Worm (Caenorhabditis elegans) whole organism, L3 larva: ENCODE results near the gene B0507.4.

Source experiments
- aly-2 ChIP-seq: fragments of 150-350 bp; optimal IDR thresholded peaks from 2 replicates; lab custom pipeline; 2014; ENCODE audit warnings: missing biosample characterization, missing genetic modification characterization
- ceh-16 ChIP-seq: sonication (generic microtip); optimal IDR thresholded peaks from 2 replicates; lab custom pipeline; 2017; ENCODE audit warnings: missing biosample characterization, missing genetic modification characterization
- jun-1 ChIP-seq: fragments of 150-350 bp; optimal IDR thresholded peaks from 2 replicates; lab custom pipeline; 2014; ENCODE audit warnings: missing biosample characterization, missing genetic modification reagents, missing genetic modification characterization
- mdl-1 ChIP-seq: fragments of 150-350 bp; optimal IDR thresholded peaks from 2 replicates; lab custom pipeline; 2014; ENCODE audit warnings: missing biosample characterization, missing genetic modification characterization
- nhr-77 ChIP-seq: fragments of 150-350 bp; optimal IDR thresholded peaks from 2 replicates; lab custom pipeline; 2014; ENCODE audit warnings: missing biosample characterization, missing genetic modification characterization
- unc-39 ChIP-seq: sonication (generic microtip); optimal IDR thresholded peaks from 4 replicates; lab custom pipeline; 2017; ENCODE audit warnings: missing biosample characterization, missing genetic modification characterization
- ztf-4 ChIP-seq: fragments of 150-350 bp; optimal IDR thresholded peaks from 2 replicates; lab custom pipeline; 2014; ENCODE audit warnings: missing biosample characterization, missing genetic modification characterization

- TF ChIP-seq jun-1 (tag; lab: Kevin White, UChicago) (no peak), ceh-16 (no peak), ztf-4 (tag; lab: Kevin White, UChicago) (no peak), aly-2 (tag; lab: Kevin White, UChicago) (no peak), nhr-77 (tag; lab: Kevin White, UChicago) (no peak), unc-39 (no peak), mdl-1 (tag; lab: Kevin White, UChicago) (no peak)
Observed at ce11 chrV:8799293-8799812, 44.6 kb downstream of the B0507.4 start.
